Worm (Caenorhabditis elegans) whole organism, L2 larva: Measurements from ENCODE around the gene his-59.

ENCODE experiments used
- aly-2 ChIP-seq: fragments of 150-350 bp; optimal IDR thresholded peaks from 2 replicates; lab custom pipeline; 2014; ENCODE audit warnings: missing biosample characterization, missing genetic modification characterization
- ceh-82 ChIP-seq: fragments of 150-350 bp; optimal IDR thresholded peaks from 2 replicates; lab custom pipeline; 2014; ENCODE audit warnings: missing biosample characterization, missing genetic modification characterization
- elt-3 ChIP-seq: sonication (generic microtip); optimal IDR thresholded peaks from 2 replicates; lab custom pipeline; 2017; ENCODE audit warnings: missing biosample characterization, missing genetic modification characterization
- lin-11 ChIP-seq: fragments of 150-350 bp; sonication (generic microtip); optimal IDR thresholded peaks from 2 replicates; lab custom pipeline; 2014; ENCODE audit warnings: missing biosample characterization, missing genetic modification characterization, inconsistent platforms, mixed read lengths
- lin-13 ChIP-seq: fragments of 150-350 bp; optimal IDR thresholded peaks from 2 replicates; lab custom pipeline; 2014; ENCODE audit warnings: missing biosample characterization, missing genetic modification reagents, missing genetic modification characterization
- zag-1 ChIP-seq: fragments of 150-350 bp; optimal IDR thresholded peaks from 2 replicates; lab custom pipeline; 2014; ENCODE audit warnings: missing biosample characterization, missing genetic modification characterization

DNA sequence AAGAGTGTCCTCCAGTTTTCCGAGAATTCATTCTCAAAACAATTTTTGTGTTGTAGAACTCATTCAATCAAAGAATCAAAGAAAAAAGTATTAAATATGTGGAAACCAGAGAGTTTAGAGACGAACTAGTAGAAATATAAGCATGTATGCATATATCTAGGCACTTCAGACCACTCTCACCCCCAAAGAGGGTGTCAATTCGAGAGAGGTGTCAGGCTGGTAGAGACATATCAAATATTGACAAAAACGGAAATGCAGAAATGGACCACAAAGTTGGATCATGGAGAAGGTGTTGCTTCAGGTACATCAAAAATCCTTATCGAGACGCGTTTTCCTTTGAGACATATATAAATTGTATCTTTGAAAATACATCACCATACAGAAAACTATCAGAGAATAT lies 35.7 kb downstream of the his-59 start:
- TF ChIP-seq lin-11 (no peak), aly-2 (no peak), ceh-82 (tag; lab: Kevin White, UChicago) (no peak), lin-13 (GFP tag; lab: Kevin White, UChicago) (no peak), zag-1 (tag; lab: Kevin White, UChicago) (no peak), elt-3 (tag; lab: Kevin White, UChicago) (no peak)
